Fruit fly (Drosophila melanogaster): ENCODE data around the gene Acbp2.

- TF ChIP-seq usp (GFP tag; optimal IDR thresholded peaks at IDR 0.05): no peak
- no peak for TF ChIP-seq Dll (optimal IDR thresholded peaks at IDR 0.05)
- TF ChIP-seq CG8478 (optimal IDR thresholded peaks at IDR 0.05): no peak
- TF ChIP-seq psq (optimal IDR thresholded peaks at IDR 0.05): no peak
- no peak for TF ChIP-seq pan (optimal IDR thresholded peaks at IDR 0.05)
Measured at dm6 chr3L:7130574-7130973, 1.1 kb upstream of the Acbp2 start, which contains the start of gene Acbp3.

All from whole organism.